Fruit fly (Drosophila melanogaster) whole organism, embryonic: ENCODE results near the gene Hacd1.

Experiments used
- Asciz ChIP-seq: fragments of 200-800 bp; sonication (Bioruptor generic); optimal IDR thresholded peaks from 2 replicates; lab custom pipeline; 2017; ENCODE audit warnings: missing biosample characterization, mild to moderate bottlenecking, missing genetic modification characterization, missing genetic modification reagents
- Bdp1 ChIP-seq: fragments of 200-800 bp; sonication (Bioruptor generic); optimal IDR thresholded peaks from 3 replicates; lab custom pipeline; 2016; ENCODE audit warnings: missing biosample characterization, missing genetic modification characterization
- BtbVII ChIP-seq: fragments of 200-800 bp; sonication (Bioruptor generic); optimal IDR thresholded peaks from 3 replicates; lab custom pipeline; 2017; ENCODE audit warnings: missing biosample characterization, mild to moderate bottlenecking, missing genetic modification characterization
- CG10274 ChIP-seq: fragments of 200-800 bp; sonication (Bioruptor generic); optimal IDR thresholded peaks from 3 replicates; lab custom pipeline; 2017; ENCODE audit warnings: missing biosample characterization, mild to moderate bottlenecking, missing genetic modification characterization
- CG10366 ChIP-seq: fragments of 200-800 bp; sonication (Bioruptor generic); IDR thresholded peaks from 2 replicates; pipeline ENCODE4 v1.3.6; 2022; ENCODE audit warnings: missing biosample characterization, missing genetic modification characterization
- CG10543 ChIP-seq: fragments of 200-800 bp; sonication (Bioruptor generic); optimal IDR thresholded peaks from 3 replicates; lab custom pipeline; 2017; ENCODE audit warnings: missing biosample characterization, mild to moderate bottlenecking, missing genetic modification characterization, moderate library complexity
- CG11085 ChIP-seq: fragments of 200-800 bp; sonication (Bioruptor generic); IDR thresholded peaks from 2 replicates; pipeline ENCODE4 v1.3.6; 2022; ENCODE audit warnings: missing biosample characterization, missing genetic modification characterization
- CG11093 ChIP-seq: fragments of 200-800 bp; sonication (Bioruptor generic); IDR thresholded peaks from 3 replicates; pipeline ENCODE4 v1.3.6; 2022; ENCODE audit warnings: missing biosample characterization, missing genetic modification characterization
- CG14050 ChIP-seq: fragments of 200-800 bp; sonication (Bioruptor generic); IDR thresholded peaks from 3 replicates; pipeline ENCODE4 v1.3.6; 2022; ENCODE audit warnings: missing biosample characterization, missing genetic modification characterization
- CG15696 ChIP-seq: fragments of 200-800 bp; sonication (Bioruptor generic); optimal IDR thresholded peaks from 2 replicates; lab custom pipeline; 2019; ENCODE audit warnings: missing biosample characterization, mild to moderate bottlenecking, missing genetic modification characterization, moderate library complexity
- CG1602 ChIP-seq: fragments of 200-800 bp; sonication (Bioruptor generic); optimal IDR thresholded peaks from 3 replicates; lab custom pipeline; 2016; ENCODE audit warnings: missing biosample characterization, missing genetic modification characterization
- CG17612 ChIP-seq: fragments of 200-800 bp; sonication (Bioruptor generic); IDR thresholded peaks from 2 replicates; pipeline ENCODE4 v1.3.6; 2022; ENCODE audit warnings: missing biosample characterization, missing genetic modification characterization
- CG1792 ChIP-seq: fragments of 200-800 bp; sonication (Bioruptor generic); optimal IDR thresholded peaks from 2 replicates; lab custom pipeline; 2016; ENCODE audit warnings: missing biosample characterization, missing genetic modification characterization
- CG18619 ChIP-seq: fragments of 200-800 bp; sonication (Bioruptor generic); optimal IDR thresholded peaks from 3 replicates; lab custom pipeline; 2017; ENCODE audit warnings: missing biosample characterization, mild to moderate bottlenecking, missing genetic modification characterization
- CG2120 ChIP-seq: fragments of 200-800 bp; sonication (Bioruptor generic); optimal IDR thresholded peaks from 3 replicates; lab custom pipeline; 2016; ENCODE audit warnings: missing biosample characterization, missing genetic modification characterization
- CG2202 ChIP-seq: fragments of 200-800 bp; sonication (Bioruptor generic); optimal IDR thresholded peaks from 2 replicates; lab custom pipeline; 2018; ENCODE audit warnings: missing biosample characterization, mild to moderate bottlenecking, missing genetic modification characterization
- CG34422 ChIP-seq: fragments of 200-800 bp; sonication (Bioruptor generic); IDR thresholded peaks from 3 replicates; pipeline ENCODE4 v1.3.6; 2022; ENCODE audit warnings: missing biosample characterization, missing genetic modification characterization
- CG3726 ChIP-seq: fragments of 200-800 bp; sonication (Bioruptor generic); IDR thresholded peaks from 3 replicates; pipeline ENCODE4, ENCODE4 v1.3.6; 2022; ENCODE audit warnings: missing biosample characterization, missing genetic modification characterization
- CG3838 ChIP-seq: fragments of 200-800 bp; sonication (Bioruptor generic); optimal IDR thresholded peaks from 3 replicates; lab custom pipeline; 2016; ENCODE audit warnings: missing biosample characterization, missing genetic modification characterization
- CG8089 ChIP-seq: fragments of 200-800 bp; sonication (Bioruptor generic); optimal IDR thresholded peaks from 3 replicates; lab custom pipeline; 2016; ENCODE audit warnings: missing biosample characterization, missing genetic modification characterization
- CG8388 ChIP-seq: fragments of 200-800 bp; sonication (Bioruptor generic); optimal IDR thresholded peaks from 2 replicates; lab custom pipeline; 2019; ENCODE audit warnings: missing biosample characterization, mild to moderate bottlenecking, missing genetic modification characterization, moderate library complexity
- Camta ChIP-seq: fragments of 200-800 bp; sonication (Bioruptor generic); optimal IDR thresholded peaks from 2 replicates; lab custom pipeline; 2016; ENCODE audit warnings: missing biosample characterization, missing genetic modification characterization
- Dad ChIP-seq: fragments of 200-800 bp; sonication (Bioruptor generic); optimal IDR thresholded peaks from 3 replicates; lab custom pipeline; 2016; ENCODE audit warnings: missing biosample characterization, missing genetic modification characterization
- Dip2 ChIP-seq: fragments of 200-800 bp; sonication (Bioruptor generic); IDR thresholded peaks from 2 replicates; pipeline ENCODE4 v1.3.6; 2022; ENCODE audit warnings: missing biosample characterization, missing genetic modification characterization
- Dll ChIP-seq: fragments of 200-800 bp; sonication (Bioruptor generic); IDR thresholded peaks from 4 replicates; pipeline ENCODE4 v1.3.6; 2022; ENCODE audit warnings: missing biosample characterization, missing genetic modification characterization; ENCODE audit not compliant: partially characterized antibody
- Elba2 ChIP-seq: fragments of 200-800 bp; sonication (Bioruptor generic); optimal IDR thresholded peaks from 3 replicates; lab custom pipeline; 2016; ENCODE audit warnings: missing biosample characterization, missing genetic modification characterization
- Ets65A ChIP-seq: fragments of 200-800 bp; sonication (Bioruptor generic); peaks from one replicate; lab custom pipeline; 2016; ENCODE audit warnings: missing biosample characterization, missing genetic modification characterization
- H15 ChIP-seq: fragments of 200-800 bp; sonication (Bioruptor generic); IDR thresholded peaks from 3 replicates; pipeline ENCODE4 v1.3.6; 2022; ENCODE audit warnings: missing biosample characterization, missing genetic modification characterization
- Nf-YB ChIP-seq: fragments of 200-800 bp; sonication (Bioruptor generic); optimal IDR thresholded peaks from 3 replicates; lab custom pipeline; 2019; ENCODE audit warnings: missing biosample characterization, mild to moderate bottlenecking, missing genetic modification characterization, moderate library complexity
- Rx ChIP-seq: fragments of 200-800 bp; sonication (Bioruptor generic); IDR thresholded peaks from 2 replicates; pipeline ENCODE4 v1.3.6; 2022; ENCODE audit warnings: missing biosample characterization, missing genetic modification characterization
- Side ChIP-seq: fragments of 200-800 bp; sonication (Bioruptor generic); optimal IDR thresholded peaks from 2 replicates; lab custom pipeline; 2016; ENCODE audit warnings: missing biosample characterization, missing genetic modification characterization
- Vsx1 ChIP-seq: fragments of 200-800 bp; sonication (Bioruptor generic); optimal IDR thresholded peaks from 2 replicates; lab custom pipeline; 2017; ENCODE audit warnings: missing biosample characterization, mild to moderate bottlenecking, missing genetic modification characterization, missing genetic modification reagents
- YL-1 ChIP-seq: fragments of 200-800 bp; sonication (Bioruptor generic); optimal IDR thresholded peaks from 3 replicates; lab custom pipeline; 2017; ENCODE audit warnings: missing biosample characterization, mild to moderate bottlenecking, missing genetic modification characterization
- ap ChIP-seq: fragments of 200-800 bp; sonication (Bioruptor generic); IDR thresholded peaks from 2 replicates; pipeline ENCODE4 v1.3.6; 2022; ENCODE audit warnings: missing biosample characterization, missing genetic modification characterization
- dati ChIP-seq: fragments of 200-800 bp; sonication (Bioruptor generic); IDR thresholded peaks from 2 replicates; pipeline ENCODE4 v1.3.6; 2022; ENCODE audit warnings: missing biosample characterization, missing genetic modification characterization
- dmrt99B ChIP-seq: fragments of 200-800 bp; sonication (Bioruptor generic); optimal IDR thresholded peaks from 2 replicates; lab custom pipeline; 2018; ENCODE audit warnings: missing biosample characterization, mild to moderate bottlenecking, missing genetic modification characterization, moderate library complexity
- eyg ChIP-seq: fragments of 200-800 bp; sonication (Bioruptor generic); optimal IDR thresholded peaks from 3 replicates; lab custom pipeline; 2016; ENCODE audit warnings: missing biosample characterization, missing genetic modification characterization
- fru ChIP-seq: fragments of >200 bp; optimal IDR thresholded peaks from 2 replicates; lab custom pipeline; 2017
- lab ChIP-seq: fragments of 200-800 bp; sonication (Bioruptor generic); optimal IDR thresholded peaks from 3 replicates; lab custom pipeline; 2017; ENCODE audit warnings: missing biosample characterization, missing genetic modification characterization, mild to moderate bottlenecking, moderate library complexity, missing genetic modification reagents
- lov ChIP-seq, 2 experiments: fragments of 200-800 bp in 1 of 2; fragments of >200 bp in 1 of 2; sonication (Bioruptor generic) in 1 of 2; IDR thresholded peaks in 1 of 2; optimal IDR thresholded peaks in 1 of 2; 2 replicates in 1 of 2; 3 replicates in 1 of 2; pipeline versions ENCODE4 v1.3.6 to Lab custom; 2017 to 2022; ENCODE audit warnings: missing biosample characterization in 1 of 2, missing genetic modification characterization in 1 of 2
- pnt ChIP-seq: fragments of 200-800 bp; sonication (Bioruptor generic); optimal IDR thresholded peaks from 3 replicates; lab custom pipeline; 2016; ENCODE audit warnings: missing biosample characterization, missing genetic modification characterization
- prd ChIP-seq, 3 experiments: fragments of >200 bp in 2 of 3; fragments of 200-800 bp in 1 of 3; sonication (Bioruptor generic) in 1 of 3; optimal IDR thresholded peaks in 2 of 3; IDR thresholded peaks in 1 of 3; 2 replicates in 2 of 3; 3 replicates in 1 of 3; pipeline versions ENCODE4 v1.3.6 to Lab custom; 2017 to 2022; ENCODE audit warnings: missing biosample characterization in 1 of 3, missing genetic modification characterization in 1 of 3
- schlank ChIP-seq: fragments of 200-800 bp; sonication (Bioruptor generic); optimal IDR thresholded peaks from 2 replicates; lab custom pipeline; 2018; ENCODE audit warnings: missing biosample characterization, mild to moderate bottlenecking, missing genetic modification characterization
- scrt ChIP-seq: fragments of 200-800 bp; sonication (Bioruptor generic); optimal IDR thresholded peaks from 2 replicates; lab custom pipeline; 2018; ENCODE audit warnings: missing biosample characterization, mild to moderate bottlenecking, missing genetic modification characterization, moderate library complexity
- so ChIP-seq: fragments of 200-800 bp; sonication (Bioruptor generic); IDR thresholded peaks from 3 replicates; pipeline ENCODE4 v1.3.6; 2022; ENCODE audit warnings: missing biosample characterization, missing genetic modification characterization
- ssp ChIP-seq: fragments of 200-800 bp; sonication (Bioruptor generic); IDR thresholded peaks from 2 replicates; pipeline ENCODE4 v1.3.6; 2022; ENCODE audit warnings: missing biosample characterization, missing genetic modification characterization
- unc-4 ChIP-seq: fragments of 200-800 bp; sonication (Bioruptor generic); IDR thresholded peaks from 2 replicates; pipeline ENCODE4 v1.3.6; 2022; ENCODE audit warnings: missing biosample characterization, missing genetic modification characterization; ENCODE audit not compliant: partially characterized antibody
- vnd ChIP-seq: fragments of 200-800 bp; sonication (Bioruptor generic); IDR thresholded peaks from 3 replicates; pipeline ENCODE4 v1.3.6; 2022; ENCODE audit warnings: missing biosample characterization, missing genetic modification characterization; ENCODE audit not compliant: partially characterized antibody
- vvl ChIP-seq: fragments of 200-800 bp; sonication (Bioruptor generic); IDR thresholded peaks from 2 replicates; pipeline ENCODE4 v1.3.6; 2022; ENCODE audit warnings: missing biosample characterization, missing genetic modification characterization
- zf30C ChIP-seq: fragments of 200-800 bp; sonication (Bioruptor generic); optimal IDR thresholded peaks from 3 replicates; lab custom pipeline; 2018; ENCODE audit warnings: missing biosample characterization, mild to moderate bottlenecking, missing genetic modification characterization

The Hacd1 gene

dm6 chr2L:12010100-12010876, 8.2 kb upstream of the Hacd1 start (continued):
- TF ChIP-seq Bdp1 (GFP tag; lab: Kevin White, UChicago) (no peak), CG2202 (tag; lab: Kevin White, UChicago) (no peak), YL-1 (GFP tag; lab: Kevin White, UChicago) (no peak), Elba2 (GFP tag; lab: Kevin White, UChicago) (peak; percentile 100), CG17612 (GFP tag; lab: Robert Waterston, UW) (no peak), schlank (no peak), Ets65A (GFP tag; lab: Kevin White, UChicago) (no peak), pnt (GFP tag; lab: Kevin White, UChicago) (no peak), H15 (GFP tag; lab: Robert Waterston, UW) (no peak), CG34422 (GFP tag; lab: Robert Waterston, UW) (no peak), vvl (GFP tag; lab: Robert Waterston, UW) (no peak), Vsx1 (GFP tag; lab: Kevin White, UChicago) (peak; percentile 43), so (GFP tag; lab: Robert Waterston, UW) (no peak), CG10366 (no peak), CG3726 (GFP tag; lab: Robert Waterston, UW) (no peak), CG18619 (no peak), CG11085 (GFP tag; lab: Robert Waterston, UW) (no peak), CG3838 (peak; percentile 98), CG11093 (GFP tag; lab: Robert Waterston, UW) (no peak), Nf-YB (GFP tag; lab: Kevin White, UChicago) (peak; percentile 100), CG14050 (GFP tag; lab: Robert Waterston, UW) (no peak), Dll (GFP tag; lab: Robert Waterston, UW) (no peak), CG10543 (peak; percentile 96), Dip2 (GFP tag; lab: Robert Waterston, UW) (no peak), BtbVII (peak; percentile 11), unc-4 (GFP tag; lab: Robert Waterston, UW) (no peak), lab (GFP tag; lab: Kevin White, UChicago) (peak; percentile 45), dati (GFP tag; lab: Robert Waterston, UW) (no peak), prd (optimal IDR thresholded peaks at IDR 0.05; lab: Kevin White, UChicago) (no peak), prd (GFP tag; IDR thresholded peaks at IDR 0.05; lab: Robert Waterston, UW) (no peak), scrt (GFP tag; lab: Kevin White, UChicago) (no peak), CG2120 (no peak), Side (GFP tag; lab: Kevin White, UChicago) (peak; percentile 56), zf30C (no peak), fru (lab: Kevin White, UChicago) (no peak), ap (GFP tag; lab: Robert Waterston, UW) (no peak), CG10274 (GFP tag; lab: Kevin White, UChicago) (no peak), vnd (GFP tag; lab: Robert Waterston, UW) (no peak), CG8089 (no peak), lov (optimal IDR thresholded peaks at IDR 0.05; lab: Kevin White, UChicago) (no peak), lov (GFP tag; IDR thresholded peaks at IDR 0.05; lab: Robert Waterston, UW) (no peak), Camta (GFP tag; lab: Kevin White, UChicago) (no peak), CG8388 (peak; percentile 16), CG15696 (no peak), Dad (GFP tag; lab: Kevin White, UChicago) (no peak), ssp (GFP tag; lab: Robert Waterston, UW) (no peak), Asciz (peak; percentile 12), CG1792 (GFP tag; lab: Kevin White, UChicago) (no peak), dmrt99B (tag; lab: Kevin White, UChicago) (peak; percentile 55), Rx (GFP tag; lab: Robert Waterston, UW) (no peak), eyg (GFP tag; lab: Kevin White, UChicago) (no peak), CG1602 (GFP tag; lab: Kevin White, UChicago) (no peak)
